Fruit fly (Drosophila melanogaster): Measurements from ENCODE around the gene lace.
A peak's percentile ranks its signal among the peaks of the same experiment; 100 is the strongest.

Gene lace

dm6 chr2L:15499697-15500563, 1.0 kb downstream of the lace start:
- TF ChIP-seq chinmo (GFP tag; IDR thresholded peaks at IDR 0.05; ENCODE audit: partially characterized antibody) (0 out of 4 replicates have a peak, but pooled peaks have one; percentile 44), CG11247 (GFP tag; IDR thresholded peaks at IDR 0.05) (no peak), Doc2 (GFP tag; IDR thresholded peaks at IDR 0.05) (no peak), sug (tag; optimal IDR thresholded peaks at IDR 0.05) (peak; percentile 85), croc (GFP tag; conservative IDR thresholded peaks at IDR 0.05) (no peak), gsb-n (tag; optimal IDR thresholded peaks at IDR 0.05) (no peak), Ravus (GFP tag; IDR thresholded peaks at IDR 0.05) (no peak), ATbp (GFP tag; optimal IDR thresholded peaks at IDR 0.05) (no peak), Kr (GFP tag; optimal IDR thresholded peaks at IDR 0.05) (no peak), CG10543 (GFP tag; optimal IDR thresholded peaks at IDR 0.05) (peak; percentile 27), Dip3 (GFP tag; optimal IDR thresholded peaks at IDR 0.05) (no peak), ssp (GFP tag; IDR thresholded peaks at IDR 0.05) (no peak), ci (GFP tag; IDR thresholded peaks at IDR 0.05) (peak; percentile 64), Chrac-16 (GFP tag; optimal IDR thresholded peaks at IDR 0.05) (no peak), gce (GFP tag; IDR thresholded peaks at IDR 0.05) (0 out of 3 replicates have a peak, but pooled peaks have one; percentile 11), jigr1 (GFP tag; IDR thresholded peaks at IDR 0.05) (no peak), seq (GFP tag; IDR thresholded peaks at IDR 0.05) (no peak), ken (GFP tag; IDR thresholded peaks at IDR 0.05) (0 out of 3 replicates have a peak, but pooled peaks have one; percentile 32), lbe (GFP tag; optimal IDR thresholded peaks at IDR 0.05) (no peak), Nf-YC (tag; optimal IDR thresholded peaks at IDR 0.05) (peak; percentile 52), CG6272 (GFP tag; IDR thresholded peaks at IDR 0.05) (no peak), sr (GFP tag; IDR thresholded peaks at IDR 0.05) (no peak), CG9609 (GFP tag; optimal IDR thresholded peaks at IDR 0.05) (no peak), mirr (GFP tag; optimal IDR thresholded peaks at IDR 0.05) (peak; percentile 87), CG6175 (GFP tag; IDR thresholded peaks at IDR 0.05) (peak; percentile 10; the same call in 1 of the 3 replicates), da (GFP tag; optimal IDR thresholded peaks at IDR 0.05) (no peak), CG17328 (GFP tag; IDR thresholded peaks at IDR 0.05) (no peak), CG17568 (GFP tag; optimal IDR thresholded peaks at IDR 0.05) (no peak), HmgZ (tag; optimal IDR thresholded peaks at IDR 0.05) (peak; percentile 14), cg (GFP tag; optimal IDR thresholded peaks at IDR 0.05) (peak; percentile 18), Sin3A (optimal IDR thresholded peaks at IDR 0.05) (no peak), CG34422 (GFP tag; IDR thresholded peaks at IDR 0.05) (peak; percentile 16; the same call in 1 of the 3 replicates), Hr51 (GFP tag; optimal IDR thresholded peaks at IDR 0.05) (no peak), CG15514 (GFP tag; optimal IDR thresholded peaks at IDR 0.05) (peak; percentile 18), Myb (GFP tag; optimal IDR thresholded peaks at IDR 0.05) (no peak), zfh1 (GFP tag; IDR thresholded peaks at IDR 0.05) (0 out of 3 replicates have a peak, but pooled peaks have one; percentile 44), CG10366 (GFP tag; IDR thresholded peaks at IDR 0.05) (no peak), chm (GFP tag; IDR thresholded peaks at IDR 0.05) (0 out of 2 replicates have a peak, but pooled peaks have one; percentile 20), CG8281 (tag; optimal IDR thresholded peaks at IDR 0.05) (no peak), CG8290 (GFP tag; optimal IDR thresholded peaks at IDR 0.05) (no peak), CG8290 (tag; optimal IDR thresholded peaks at IDR 0.05) (no peak), sd (tag; optimal IDR thresholded peaks at IDR 0.05) (peak; percentile 86), Med (GFP tag) (peak; percentile 66), chn (GFP tag; optimal IDR thresholded peaks at IDR 0.05) (no peak), Sry-β (GFP tag; optimal IDR thresholded peaks at IDR 0.05) (peak; percentile 86), lab (GFP tag; optimal IDR thresholded peaks at IDR 0.05) (peak; percentile 8), D19B (GFP tag; optimal IDR thresholded peaks at IDR 0.05) (no peak), tna (GFP tag; IDR thresholded peaks at IDR 0.05; ENCODE audit: partially characterized antibody) (0 out of 2 replicates have a peak, but pooled peaks have one; percentile 4), exex (tag; optimal IDR thresholded peaks at IDR 0.05) (peak; percentile 75), GATAe (GFP tag; conservative IDR thresholded peaks at IDR 0.05) (peak; percentile 76)

All from whole organism, embryonic.